Fruit fly (Drosophila melanogaster) whole organism, wandering third instar larva: ENCODE measurements around the gene CG32388.

Experiments used
- Dif ChIP-seq: fragments of 200-275, 200-300 bp; sonication (Bioruptor generic); optimal IDR thresholded peaks from 2 replicates; lab custom pipeline; 2018; ENCODE audit warnings: missing biosample characterization, missing genetic modification characterization; ENCODE audit not compliant: partially characterized antibody
- GATAd ChIP-seq: sonication (Bioruptor generic); optimal IDR thresholded peaks from 2 replicates; lab custom pipeline; 2016; ENCODE audit warnings: missing biosample characterization, missing genetic modification characterization
- Hnf4 ChIP-seq: fragments of 200-800 bp; sonication (Bioruptor generic); optimal IDR thresholded peaks from 2 replicates; lab custom pipeline; 2016; ENCODE audit warnings: missing biosample characterization, mild to moderate bottlenecking, missing genetic modification characterization
- OdsH ChIP-seq: fragments of 200-800 bp; sonication (Bioruptor generic); optimal IDR thresholded peaks from 2 replicates; lab custom pipeline; 2016; ENCODE audit warnings: missing biosample characterization, mild to moderate bottlenecking, missing genetic modification characterization
- br ChIP-seq: fragments of 200-800 bp; sonication (Bioruptor generic); optimal IDR thresholded peaks from 2 replicates; lab custom pipeline; 2016; ENCODE audit warnings: missing biosample characterization, missing genetic modification characterization
- dmrt93B ChIP-seq: fragments of 200-800 bp; sonication (Bioruptor generic); optimal IDR thresholded peaks from 2 replicates; lab custom pipeline; 2018; ENCODE audit warnings: missing biosample characterization, mild to moderate bottlenecking, missing genetic modification characterization
- h ChIP-seq: fragments of 200-800 bp; sonication (Bioruptor generic); optimal IDR thresholded peaks from 3 replicates; lab custom pipeline; 2016; ENCODE audit warnings: missing biosample characterization, mild to moderate bottlenecking, missing genetic modification characterization
- pan ChIP-seq: fragments of >200 bp; optimal IDR thresholded peaks from 2 replicates; lab custom pipeline; 2017
- psq ChIP-seq: fragments of 200-800 bp; sonication (Bioruptor generic); optimal IDR thresholded peaks from 3 replicates; lab custom pipeline; 2017; ENCODE audit warnings: missing biosample characterization, mild to moderate bottlenecking, missing genetic modification characterization, moderate library complexity
- sage ChIP-seq: fragments of 200-800 bp; sonication (Bioruptor generic); optimal IDR thresholded peaks from 2 replicates; lab custom pipeline; 2016; ENCODE audit warnings: missing biosample characterization, mild to moderate bottlenecking, missing genetic modification characterization

Gene CG32388

DNA sequence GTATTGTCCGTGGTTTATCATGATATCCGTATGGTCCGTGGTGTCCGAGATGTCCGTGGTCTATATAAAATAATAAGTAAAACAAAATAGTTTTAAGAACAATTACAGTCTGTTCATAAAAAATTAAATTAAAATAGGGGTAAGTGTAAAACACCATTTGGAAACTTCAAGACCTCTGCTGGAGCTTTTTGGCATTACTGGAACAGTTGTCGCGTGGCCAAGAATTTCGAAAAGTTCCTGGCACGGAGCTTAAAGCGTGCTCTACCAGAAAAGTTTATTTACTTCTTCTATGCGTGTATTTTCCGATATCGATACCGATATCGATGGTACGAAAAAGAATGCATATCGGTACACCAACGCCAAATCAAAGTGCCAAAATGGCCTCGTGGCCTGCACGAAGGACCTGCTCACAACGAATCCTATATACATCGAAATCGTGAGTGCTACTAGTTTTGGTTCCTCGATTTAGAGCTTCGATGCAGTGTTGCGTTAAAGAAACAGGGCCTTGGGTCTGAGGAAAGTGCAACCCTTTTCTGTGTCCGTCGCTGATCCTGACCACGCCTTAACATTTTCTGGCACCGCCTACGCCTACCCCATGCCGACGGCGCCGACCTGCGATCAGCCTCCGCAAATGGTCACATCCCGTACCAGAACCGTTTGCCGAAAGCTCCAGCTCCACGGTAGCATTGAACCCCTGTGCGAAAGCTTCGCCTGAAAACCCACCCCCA lies 42.1 kb downstream of the CG32388 start:
- TF ChIP-seq h (peak; percentile 58), Dif (GFP tag; lab: Kevin White, UChicago) (no peak)

DNA sequence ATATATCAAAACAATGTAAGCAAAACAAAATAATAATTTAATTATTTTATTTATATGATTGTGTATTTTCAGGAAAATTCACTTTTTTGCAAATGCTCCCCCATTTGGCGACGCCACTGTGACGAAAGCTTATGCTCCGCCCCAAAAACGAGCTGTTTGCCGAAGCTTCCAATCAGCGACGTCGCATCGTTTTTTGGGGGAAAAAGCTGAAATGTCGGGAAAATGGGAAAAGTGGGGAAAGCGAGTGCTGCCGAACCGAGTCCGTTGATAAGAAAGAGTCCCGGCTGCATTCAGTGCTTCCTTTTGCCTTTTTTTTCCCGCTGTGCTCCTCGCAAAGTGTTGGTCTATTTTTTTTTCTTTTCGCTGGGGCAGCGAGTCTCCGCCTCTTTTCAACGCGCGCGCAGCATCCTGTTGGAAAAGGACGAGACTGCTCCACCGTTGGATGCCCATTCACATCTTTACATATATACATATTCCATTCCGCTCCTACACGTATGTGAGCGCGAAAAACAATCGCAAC lies 49.5 kb downstream of the CG32388 start:
- no peak for TF ChIP-seq Hnf4 (GFP tag; lab: Kevin White, UChicago)
- no peak for TF ChIP-seq br (GFP tag; lab: Kevin White, UChicago)
- no peak for TF ChIP-seq GATAd
- TF ChIP-seq dmrt93B (GFP tag; lab: Kevin White, UChicago), result no peak
- TF ChIP-seq OdsH (GFP tag; lab: Kevin White, UChicago), result no peak
- no peak for TF ChIP-seq pan (lab: Kevin White, UChicago)
- no peak for TF ChIP-seq psq (GFP tag; lab: Kevin White, UChicago)
- no peak for TF ChIP-seq sage (GFP tag; lab: Kevin White, UChicago)
